Fruit fly (Drosophila melanogaster) whole organism, larva: ENCODE results near the gene obst-E.

Source experiments
- noc ChIP-seq: fragments of 200-800 bp; sonication (Bioruptor generic); optimal IDR thresholded peaks from 3 replicates; lab custom pipeline; 2019; ENCODE audit warnings: missing biosample characterization, mild to moderate bottlenecking, missing genetic modification characterization, moderate library complexity

obst-E gene

dm6 chr2L:5781181-5781580, 15.2 kb upstream of the obst-E start:
- no peak for TF ChIP-seq noc (tag; lab: Kevin White, UChicago)

DNA sequence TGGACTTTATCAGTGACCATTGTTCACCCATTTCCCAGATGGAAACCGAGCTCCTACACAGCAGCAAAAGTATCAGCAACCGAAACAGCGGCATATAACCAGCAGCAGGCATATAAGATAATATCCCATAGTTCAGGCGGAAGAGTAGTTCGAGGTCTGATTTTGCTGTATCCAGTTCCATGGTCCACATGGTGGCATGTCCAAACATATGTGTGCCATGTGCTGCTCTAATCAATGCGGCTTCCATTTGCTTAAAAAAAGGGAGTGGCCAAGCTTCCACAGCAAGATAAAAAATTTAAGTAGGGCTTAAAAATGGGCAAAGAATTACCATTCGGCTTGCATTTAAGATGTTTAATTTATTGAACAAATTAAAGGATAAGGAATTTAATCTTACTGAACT, 14.8 kb upstream of the obst-E start:
- TF ChIP-seq noc (tag; lab: Kevin White, UChicago) = no peak

DNA sequence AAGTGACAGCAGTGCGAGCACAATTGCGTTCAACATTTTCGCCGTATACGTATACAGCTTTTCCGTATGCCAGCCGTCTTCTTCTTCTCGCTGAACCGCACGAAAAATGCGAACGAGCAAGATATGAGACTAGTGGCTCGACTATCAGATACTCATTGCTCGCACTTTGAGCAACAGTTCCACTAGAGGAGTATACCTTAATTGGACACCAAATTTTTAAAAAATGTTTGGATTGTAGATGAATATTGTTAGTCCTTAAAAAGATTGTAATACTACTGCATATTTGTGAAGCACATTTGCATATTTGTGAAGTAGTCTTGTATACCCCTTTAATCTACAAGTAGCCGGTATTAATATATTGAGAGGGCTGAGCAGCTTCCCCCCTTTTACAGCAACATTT, 12.2 kb upstream of the obst-E start:
- no peak for TF ChIP-seq noc (tag; lab: Kevin White, UChicago)

- no peak for TF ChIP-seq noc (tag; lab: Kevin White, UChicago)
Observed at dm6 chr2L:5772262-5772661, 6.3 kb upstream of the obst-E start.

- no peak for TF ChIP-seq noc (tag; lab: Kevin White, UChicago)
Observed at dm6 chr2L:5771179-5771578, 5.2 kb upstream of the obst-E start.

DNA sequence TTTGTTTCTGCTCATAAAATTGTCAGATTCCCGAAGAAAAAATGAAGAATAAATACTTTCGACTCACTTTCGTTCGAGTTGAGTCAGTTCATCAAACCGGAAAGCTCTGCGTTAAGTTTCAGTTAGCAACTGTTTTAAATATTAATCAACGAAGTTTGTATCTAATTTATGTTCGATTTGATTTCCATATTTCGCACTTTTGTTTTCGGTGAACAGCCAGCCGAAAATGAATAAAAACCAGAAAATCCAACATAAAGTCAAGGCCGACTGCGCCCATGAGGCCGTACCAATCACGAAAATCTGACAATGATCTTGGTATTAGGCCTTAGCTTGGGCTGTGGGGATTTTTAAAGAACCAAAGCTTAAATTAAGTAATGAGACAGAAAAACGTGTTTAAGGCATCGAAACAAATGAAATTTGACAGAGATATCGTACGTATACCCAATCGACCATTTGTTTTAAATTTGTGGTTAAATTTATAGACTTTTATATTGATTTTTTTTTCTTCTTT, 611 bp upstream of the obst-E start:
- TF ChIP-seq noc (tag; lab: Kevin White, UChicago) = no peak

- no peak for TF ChIP-seq noc (tag; lab: Kevin White, UChicago)
Observed at dm6 chr2L:5765139-5765538, 803 bp downstream of the obst-E start.

DNA sequence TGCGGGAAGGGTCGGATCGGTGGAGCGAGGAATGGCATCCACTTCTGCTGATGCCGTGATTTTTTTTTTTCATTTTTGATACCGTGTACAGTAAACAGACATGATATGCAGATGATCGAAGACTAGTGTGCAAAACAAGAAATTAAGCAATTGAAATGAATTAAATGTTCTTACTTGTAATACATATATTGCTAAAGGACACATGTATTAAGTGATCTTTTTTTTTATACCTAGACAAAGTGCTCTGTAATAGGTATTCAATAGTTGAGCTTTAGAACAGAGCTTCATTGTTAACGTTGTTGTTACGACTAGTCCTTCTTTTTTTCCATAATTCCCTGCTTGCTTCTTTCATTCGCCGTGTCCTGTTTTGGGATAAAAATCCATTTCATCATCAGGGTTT, 14.5 kb downstream of the obst-E start:
- TF ChIP-seq noc (tag; lab: Kevin White, UChicago) = no peak

- no peak for TF ChIP-seq noc (tag; lab: Kevin White, UChicago)
Observed at dm6 chr2L:5748188-5748587, 17.8 kb downstream of the obst-E start.

DNA sequence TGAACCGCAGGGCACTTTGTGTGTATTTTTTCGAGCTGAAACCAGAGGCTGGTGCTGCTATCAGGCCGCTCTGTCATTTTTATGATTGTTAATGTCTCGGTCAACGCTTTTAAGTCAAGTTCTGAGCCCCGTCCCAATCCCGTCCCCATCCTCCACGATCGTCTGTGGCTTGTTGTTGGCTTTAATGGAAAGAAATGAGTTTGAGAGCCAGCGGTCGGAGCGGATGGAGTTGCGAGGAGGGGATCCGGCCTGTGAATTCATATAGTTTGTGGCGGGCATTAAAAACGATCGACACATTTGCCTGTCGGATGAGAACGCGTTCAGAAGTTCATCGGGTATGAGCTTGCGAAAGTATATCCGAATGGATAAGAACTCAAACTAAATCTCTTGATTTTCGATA, 20.1 kb downstream of the obst-E start, which contains the start of gene CG11029:
Gene CG11029, plus strand, starts transcription at position 301 of the 400 bp plus-strand sequence.
- no peak for TF ChIP-seq noc (tag; lab: Kevin White, UChicago)

dm6 chr2L:5743537-5744148, 22.3 kb downstream of the obst-E start:
- TF ChIP-seq noc (tag; lab: Kevin White, UChicago) = no peak

DNA sequence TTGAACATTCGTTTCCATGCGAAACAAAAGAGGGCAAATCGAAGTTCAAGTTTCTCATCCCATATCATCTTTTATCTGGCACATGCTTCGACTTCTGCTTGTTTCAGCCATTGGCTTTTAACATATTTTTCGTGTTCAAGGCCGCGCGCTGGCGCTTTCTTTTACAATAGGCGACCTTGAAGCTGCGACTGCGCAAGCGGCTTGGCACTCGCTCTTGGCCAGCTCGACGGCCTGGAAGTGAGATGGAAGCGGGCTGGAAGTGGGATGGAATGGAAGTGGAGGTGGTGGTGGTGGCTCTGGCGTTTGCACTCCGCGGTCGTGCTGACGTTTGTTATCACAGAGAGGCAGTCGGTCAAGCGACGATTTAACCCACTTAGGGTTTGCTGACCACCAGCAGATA, 23.5 kb downstream of the obst-E start:
- no peak for TF ChIP-seq noc (tag; lab: Kevin White, UChicago)

DNA sequence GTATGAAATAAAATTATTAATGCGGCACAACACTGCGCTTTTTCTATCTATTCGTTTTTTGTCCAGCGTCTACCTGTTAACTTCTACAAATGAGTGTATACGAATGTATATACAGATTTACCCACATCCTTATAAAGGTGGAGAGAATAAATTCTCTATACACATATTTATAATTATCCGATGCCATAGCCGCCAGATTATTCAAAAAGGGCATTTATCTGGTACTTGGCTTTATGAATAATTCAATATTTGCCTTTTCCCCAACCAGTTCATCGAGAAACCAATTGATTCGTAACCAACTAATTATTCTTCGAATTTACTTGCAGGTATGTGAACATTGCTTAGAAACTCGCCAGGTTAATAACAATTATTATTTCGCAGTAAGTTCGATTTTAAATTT, 24.8 kb downstream of the obst-E start, which contains the start of gene CG11147:
Gene CG11147, minus strand, starts transcription at position 101 of the 400 bp plus-strand sequence.
- no peak for TF ChIP-seq noc (tag; lab: Kevin White, UChicago)

DNA sequence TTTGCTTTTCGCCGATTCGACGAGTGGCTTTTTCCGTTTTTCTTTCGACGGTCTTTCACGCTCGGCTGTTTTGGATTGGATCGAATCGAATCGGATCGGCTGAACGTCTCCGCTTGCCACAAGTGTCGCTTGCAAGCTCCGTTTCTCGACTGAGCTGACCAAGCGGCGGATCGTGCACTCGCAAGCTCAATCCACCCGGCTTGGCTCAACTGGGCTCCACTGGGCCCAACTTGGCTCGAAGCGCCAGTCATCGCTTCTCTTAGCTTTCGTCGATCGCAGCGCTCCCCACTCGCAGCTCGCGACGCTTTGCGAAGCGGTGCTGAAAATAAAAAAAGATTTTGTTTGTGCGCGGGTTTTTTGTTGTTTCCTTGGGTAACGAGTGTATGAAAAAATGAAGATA, 25.2 kb downstream of the obst-E start:
- TF ChIP-seq noc (tag; lab: Kevin White, UChicago) = no peak

DNA sequence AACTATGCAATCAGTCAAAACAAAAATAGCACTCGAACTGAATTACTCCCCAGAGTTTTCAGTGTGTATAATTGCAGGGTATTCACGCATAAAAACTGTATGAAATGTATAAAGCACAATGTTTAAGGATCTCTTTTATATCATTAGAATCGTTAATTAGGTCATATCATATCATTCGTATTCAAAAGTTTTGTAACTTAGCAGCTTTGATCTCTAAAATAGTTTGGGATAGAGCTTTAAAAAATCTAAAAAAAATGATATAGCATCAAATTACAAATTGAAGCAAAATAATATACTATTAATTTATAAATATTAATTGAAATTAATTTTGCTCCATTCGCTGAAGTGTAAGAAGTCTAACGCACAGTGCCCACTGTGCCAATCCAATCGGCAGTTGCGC, 35.5 kb downstream of the obst-E start:
- no peak for TF ChIP-seq noc (tag; lab: Kevin White, UChicago)

dm6 chr2L:5728711-5729110, 37.2 kb downstream of the obst-E start, which contains the start of gene CG14006:
Gene CG14006, minus strand, starts transcription at chr2L:5728811.
- TF ChIP-seq noc (tag; lab: Kevin White, UChicago) = no peak

dm6 chr2L:5726049-5726448, 39.9 kb downstream of the obst-E start:
- TF ChIP-seq noc (tag; lab: Kevin White, UChicago) = no peak
